Worm (Caenorhabditis elegans) whole organism, late embryonic: ENCODE data around the gene srb-18.
"Not testable (repeated sequence)": the region's sequence is repeated elsewhere in the genome, so short reads cannot be mapped to it uniquely, and the experiment has no call there.

ENCODE experiments used
- C38D4.7 ChIP-seq: fragments of 200-800 bp; sonication (Bioruptor generic); optimal IDR thresholded peaks from 2 replicates; lab custom pipeline; 2018; ENCODE audit warnings: mild to moderate bottlenecking, missing genetic modification characterization, moderate library complexity, missing compliant biosample characterization
- K02D7.2 ChIP-seq: sonication (generic microtip); optimal IDR thresholded peaks from 2 replicates; lab custom pipeline; 2017; ENCODE audit warnings: mild to moderate bottlenecking, missing genetic modification characterization, missing compliant biosample characterization
- ceh-9 ChIP-seq: sonication (generic microtip); optimal IDR thresholded peaks from 2 replicates; lab custom pipeline; 2016; ENCODE audit warnings: mild to moderate bottlenecking, missing genetic modification characterization, inconsistent platforms, missing compliant biosample characterization
- elt-2 ChIP-seq: sonication (generic microtip); optimal IDR thresholded peaks from 2 replicates; lab custom pipeline; 2016; ENCODE audit warnings: missing genetic modification reagents, missing genetic modification characterization, missing compliant biosample characterization
- hlh-13 ChIP-seq: fragments of 200-800 bp; sonication (Bioruptor generic); optimal IDR thresholded peaks from 2 replicates; lab custom pipeline; 2018; ENCODE audit warnings: mild to moderate bottlenecking, missing genetic modification characterization, missing compliant biosample characterization
- madf-2 ChIP-seq: sonication (generic microtip); optimal IDR thresholded peaks from 2 replicates; lab custom pipeline; 2017; ENCODE audit warnings: missing genetic modification characterization, missing compliant biosample characterization
- nfya-1 ChIP-seq: sonication (generic microtip); optimal IDR thresholded peaks from 2 replicates; lab custom pipeline; 2017; ENCODE audit warnings: missing genetic modification characterization, mild to moderate bottlenecking, missing compliant biosample characterization, antibody characterized with exemption, moderate library complexity
- rnt-1 ChIP-seq: sonication (generic microtip); optimal IDR thresholded peaks from 2 replicates; lab custom pipeline; 2016; ENCODE audit warnings: missing genetic modification characterization, missing compliant biosample characterization
- syd-9 ChIP-seq: sonication (generic microtip); optimal IDR thresholded peaks from 2 replicates; lab custom pipeline; 2016; ENCODE audit warnings: mild to moderate bottlenecking, missing genetic modification characterization, moderate library complexity, missing compliant biosample characterization
- unc-86 ChIP-seq: sonication (generic microtip); optimal IDR thresholded peaks from 2 replicates; lab custom pipeline; 2016; ENCODE audit warnings: missing genetic modification characterization, missing compliant biosample characterization
- ztf-16 ChIP-seq: sonication (generic microtip); optimal IDR thresholded peaks from 2 replicates; lab custom pipeline; 2017; ENCODE audit warnings: missing genetic modification characterization, missing compliant biosample characterization

ce11 chrV:7548499-7548898 lies 33.5 kb downstream of the srb-18 start:
- not testable (repeated sequence) for TF ChIP-seq syd-9; nfya-1 (tag; lab: Kevin White, UChicago); ceh-9; madf-2; K02D7.2 (tag; lab: Kevin White, UChicago); C38D4.7 (GFP tag; lab: Kevin White, UChicago); rnt-1 (tag; lab: Kevin White, UChicago); hlh-13 (GFP tag; lab: Kevin White, UChicago); elt-2; ztf-16; unc-86 (tag; lab: Kevin White, UChicago)
